Worm (Caenorhabditis elegans): ENCODE data around the gene glb-24.
A peak's percentile ranks its signal among the peaks of the same experiment; 100 is the strongest.

The glb-24 gene

DNA sequence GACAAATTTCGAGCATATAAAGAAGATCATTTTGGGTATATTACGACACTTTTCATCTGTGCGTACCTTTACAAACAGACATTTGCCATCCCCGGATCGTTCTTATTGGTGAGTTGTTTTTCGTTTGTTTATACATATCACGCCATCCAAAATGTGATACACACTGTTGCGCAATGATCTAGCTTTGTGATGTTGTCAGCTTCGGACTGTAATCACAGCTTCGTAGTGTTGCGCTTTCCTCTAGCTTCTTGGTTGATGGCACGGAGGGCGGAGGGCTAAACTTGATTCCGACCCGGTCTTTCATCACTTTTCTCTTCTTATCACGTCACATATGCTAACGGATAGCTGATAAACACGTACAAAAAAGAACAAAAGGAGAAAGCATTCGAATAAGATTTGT lies 6.4 kb downstream of the glb-24 start:
- peak; percentile 14 for TF ChIP-seq nhr-21 (tag; optimal IDR thresholded peaks at IDR 0.05)
- TF ChIP-seq ceh-82 (tag; optimal IDR thresholded peaks at IDR 0.05) = no peak
- no peak for TF ChIP-seq nhr-11 (tag; optimal IDR thresholded peaks at IDR 0.05)
- TF ChIP-seq sma-3 (GFP tag; optimal IDR thresholded peaks at IDR 0.05) = no peak
- no peak for TF ChIP-seq nhr-10 (tag; optimal IDR thresholded peaks at IDR 0.05)
- no peak for TF ChIP-seq gmeb-1 (tag; optimal IDR thresholded peaks at IDR 0.05)

DNA sequence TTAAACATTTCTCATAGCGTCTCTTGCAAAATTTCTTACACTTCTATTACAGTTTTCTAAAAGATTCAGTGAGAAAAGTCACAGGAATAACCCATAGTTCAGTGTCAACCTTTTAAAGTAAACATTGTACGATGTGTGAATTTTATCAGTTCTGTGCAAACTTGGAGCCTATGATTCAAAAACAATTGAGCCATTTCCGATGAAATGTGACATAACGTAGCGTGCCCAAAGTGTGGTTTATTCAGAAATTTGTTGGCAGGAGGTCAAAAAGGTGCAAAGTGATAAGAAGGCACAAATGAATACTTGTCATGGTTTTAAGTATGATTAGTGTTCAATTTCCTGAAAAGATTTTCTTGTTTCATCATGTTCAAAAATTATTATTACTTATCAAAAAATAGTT lies 8.2 kb downstream of the glb-24 start:
- no peak for TF ChIP-seq nhr-6 (tag; optimal IDR thresholded peaks at IDR 0.05)
- TF ChIP-seq nhr-77 (tag; optimal IDR thresholded peaks at IDR 0.05) = no peak
- TF ChIP-seq ztf-4 (tag; optimal IDR thresholded peaks at IDR 0.05) = no peak
- no peak for TF ChIP-seq ZK546.5 (tag; optimal IDR thresholded peaks at IDR 0.05)
- peak; percentile 28 for TF ChIP-seq fos-1 (tag; optimal IDR thresholded peaks at IDR 0.05)
- no peak for TF ChIP-seq nhr-23 (tag; optimal IDR thresholded peaks at IDR 0.05)
- TF ChIP-seq nhr-25 (tag; optimal IDR thresholded peaks at IDR 0.05) = no peak
- TF ChIP-seq mab-5 (tag; optimal IDR thresholded peaks at IDR 0.05) = no peak

DNA sequence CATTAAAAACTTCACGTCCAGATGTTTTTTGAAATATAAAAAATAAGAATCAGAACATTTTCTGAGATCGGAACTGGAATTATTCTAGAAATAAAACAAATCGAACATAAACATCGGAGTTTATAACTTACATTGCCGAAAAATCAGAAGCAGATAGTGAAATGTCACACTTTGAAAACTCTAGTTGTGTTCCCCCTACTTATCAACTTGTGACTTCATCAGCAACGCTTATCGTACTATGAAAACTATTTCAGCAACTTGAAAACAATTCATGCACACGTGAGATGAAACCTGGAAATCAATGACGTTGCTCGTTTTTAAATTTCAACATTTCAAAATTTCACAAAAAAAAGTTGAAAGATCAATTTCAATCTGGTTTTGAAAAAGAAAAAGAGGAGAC lies 9.1 kb downstream of the glb-24 start:
- TF ChIP-seq crh-2 (tag; optimal IDR thresholded peaks at IDR 0.05) (peak; percentile 20), unc-55 (GFP tag; optimal IDR thresholded peaks at IDR 0.05) (no peak), ztf-11 (tag; optimal IDR thresholded peaks at IDR 0.05) (no peak), lin-39 (tag; optimal IDR thresholded peaks at IDR 0.05) (no peak), ztf-4 (tag; optimal IDR thresholded peaks at IDR 0.05) (no peak), lin-11 (tag; optimal IDR thresholded peaks at IDR 0.05) (no peak), sma-9 (GFP tag; optimal IDR thresholded peaks at IDR 0.05) (peak; percentile 58), sma-9 (tag; optimal IDR thresholded peaks at IDR 0.05) (no peak), ztf-1 (GFP tag; conservative IDR thresholded peaks at IDR 0.05) (no peak), mbf-1 (tag; optimal IDR thresholded peaks at IDR 0.05) (no peak), peb-1 (tag; optimal IDR thresholded peaks at IDR 0.05) (no peak), gmeb-1 (tag; optimal IDR thresholded peaks at IDR 0.05) (no peak), fos-1 (tag; optimal IDR thresholded peaks at IDR 0.05) (peak; percentile 48), zag-1 (tag; optimal IDR thresholded peaks at IDR 0.05) (no peak), ZK546.5 (tag; optimal IDR thresholded peaks at IDR 0.05) (no peak)

DNA sequence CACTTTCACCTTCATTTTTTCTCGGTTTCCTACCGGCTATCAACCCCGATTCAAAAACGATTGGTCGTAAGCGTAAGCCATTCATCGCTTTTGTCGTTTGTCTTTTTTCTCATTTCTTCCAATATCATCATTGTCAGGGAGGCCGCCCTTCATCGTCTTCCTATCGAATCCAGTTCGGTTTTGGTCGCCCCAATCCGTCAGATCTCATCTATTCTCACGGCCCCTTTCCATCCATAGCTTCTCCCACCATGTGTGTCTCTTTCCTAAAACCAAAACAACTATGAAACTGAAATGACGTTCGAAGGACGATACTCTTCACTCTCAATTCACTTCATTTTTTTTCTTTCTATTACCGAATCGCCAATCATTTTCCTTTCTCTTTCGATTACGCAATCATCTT lies 9.9 kb downstream of the glb-24 start:
- TF ChIP-seq sma-9 (GFP tag; optimal IDR thresholded peaks at IDR 0.05) (no peak), sma-9 (tag; optimal IDR thresholded peaks at IDR 0.05) (no peak), blmp-1 (tag; optimal IDR thresholded peaks at IDR 0.05; ENCODE audit: insufficient read depth) (peak; percentile 4)

DNA sequence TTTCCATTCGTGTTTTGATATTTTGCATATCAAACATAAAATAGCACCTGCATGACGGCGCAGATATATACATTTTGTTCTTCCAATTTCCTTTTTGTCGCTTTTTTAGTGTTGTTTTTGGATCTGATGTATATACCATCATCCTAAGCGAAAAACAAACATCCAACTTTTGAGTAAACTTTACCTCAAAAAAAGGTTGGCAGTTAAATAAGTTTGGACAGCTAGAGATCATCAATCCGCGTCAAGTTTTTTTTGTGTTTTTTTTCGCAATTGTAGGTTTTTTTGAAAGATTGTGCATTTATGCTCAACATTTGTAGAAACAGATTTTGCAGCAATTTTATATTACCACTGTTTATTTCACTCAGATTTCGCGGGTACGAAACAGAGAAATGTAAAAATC lies 14.0 kb downstream of the glb-24 start, which contains the start of gene bus-19:
Gene bus-19, plus strand, starts transcription at position 301 of the 400 bp plus-strand sequence.
- TF ChIP-seq lin-13 (GFP tag; optimal IDR thresholded peaks at IDR 0.05) (no peak), nhr-77 (tag; optimal IDR thresholded peaks at IDR 0.05) (no peak), lsy-2 (tag; optimal IDR thresholded peaks at IDR 0.05) (no peak), R02D3.7 (tag; optimal IDR thresholded peaks at IDR 0.05) (no peak), sma-9 (GFP tag; optimal IDR thresholded peaks at IDR 0.05) (no peak), sma-9 (tag; optimal IDR thresholded peaks at IDR 0.05) (no peak), blmp-1 (tag; optimal IDR thresholded peaks at IDR 0.05; ENCODE audit: insufficient read depth) (no peak), lin-39 (tag; optimal IDR thresholded peaks at IDR 0.05) (no peak), F13H6.1 (tag; optimal IDR thresholded peaks at IDR 0.05) (no peak), sma-3 (GFP tag; optimal IDR thresholded peaks at IDR 0.05) (no peak), zag-1 (tag; optimal IDR thresholded peaks at IDR 0.05) (no peak), mab-5 (tag; optimal IDR thresholded peaks at IDR 0.05) (no peak), egl-27 (tag; optimal IDR thresholded peaks at IDR 0.05) (no peak), nhr-12 (tag; optimal IDR thresholded peaks at IDR 0.05) (no peak), alr-1 (tag; optimal IDR thresholded peaks at IDR 0.05) (no peak), nhr-25 (tag; optimal IDR thresholded peaks at IDR 0.05) (no peak), nhr-237 (tag; optimal IDR thresholded peaks at IDR 0.05) (no peak), nhr-6 (tag; optimal IDR thresholded peaks at IDR 0.05) (no peak), crh-2 (tag; optimal IDR thresholded peaks at IDR 0.05) (no peak)

DNA sequence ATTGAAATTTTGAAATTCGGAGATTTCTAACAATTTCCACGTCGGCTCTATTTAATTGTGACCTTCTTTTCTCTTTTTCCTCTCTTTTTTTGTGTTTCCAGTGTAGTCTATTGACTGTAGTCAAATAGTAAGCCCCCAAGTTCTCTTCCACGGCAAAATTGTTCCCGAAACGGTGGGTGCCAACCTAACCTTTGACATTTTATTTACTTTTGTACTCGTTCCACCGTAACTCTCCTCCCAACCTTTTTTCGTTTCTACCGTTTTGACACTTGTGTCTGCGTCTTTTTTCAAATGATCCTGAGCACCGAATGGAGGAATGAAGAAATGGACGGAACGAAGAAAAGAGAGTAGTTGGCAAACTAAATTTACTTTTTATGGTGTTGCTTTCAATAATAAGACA lies 15.0 kb downstream of the glb-24 start:
- peak; percentile 40 for TF ChIP-seq F13H6.1 (tag; optimal IDR thresholded peaks at IDR 0.05)
- TF ChIP-seq lin-11 (tag; optimal IDR thresholded peaks at IDR 0.05) = no peak
- peak; percentile 17 for TF ChIP-seq nhr-129 (tag; optimal IDR thresholded peaks at IDR 0.05)
